Fruit fly (Drosophila melanogaster): Measurements from ENCODE around the gene CG11601.

Gene CG11601

dm6 chr2L:305646-306045 lies 22.6 kb upstream of the CG11601 start, which contains the start of gene Plc21C (continued):
- TF ChIP-seq CG34224 (GFP tag; IDR thresholded peaks at IDR 0.05; ENCODE audit: partially characterized antibody), result no peak
- peak; percentile 13 for TF ChIP-seq abd-A (tag; optimal IDR thresholded peaks at IDR 0.05)
- TF ChIP-seq Sry-β (GFP tag; optimal IDR thresholded peaks at IDR 0.05), result peak; percentile 49
- no peak; the same call in 1 of the 2 replicates for TF ChIP-seq HLH3B (GFP tag; IDR thresholded peaks at IDR 0.05)
- TF ChIP-seq CG4707 (GFP tag; optimal IDR thresholded peaks at IDR 0.05), result no peak
- TF ChIP-seq rib (GFP tag; IDR thresholded peaks at IDR 0.05), result no peak
- TF ChIP-seq CG30403 (GFP tag; optimal IDR thresholded peaks at IDR 0.05), result peak; percentile 52
- peak; percentile 62 for TF ChIP-seq slbo (GFP tag; IDR thresholded peaks at IDR 0.05)
- 0 out of 3 replicates have a peak, but pooled peaks have one; percentile 27 for TF ChIP-seq CG11456 (GFP tag; IDR thresholded peaks at IDR 0.05)
- peak; percentile 64 for TF ChIP-seq MBD-R2 (GFP tag; IDR thresholded peaks at IDR 0.05)
- TF ChIP-seq Hr39 (optimal IDR thresholded peaks at IDR 0.05), result no peak
- peak; percentile 61; the same call in 2 of the 3 replicates for TF ChIP-seq CG17361 (GFP tag; IDR thresholded peaks at IDR 0.05)
- no peak for TF ChIP-seq gsb (GFP tag; IDR thresholded peaks at IDR 0.05)
- peak; percentile 61 for TF ChIP-seq CG9727 (GFP tag; optimal IDR thresholded peaks at IDR 0.05)
- TF ChIP-seq CG6765 (GFP tag; optimal IDR thresholded peaks at IDR 0.05), result no peak
- 0 out of 2 replicates have a peak, but pooled peaks have one; percentile 10 for TF ChIP-seq CG14014 (GFP tag; IDR thresholded peaks at IDR 0.05)
- no peak for TF ChIP-seq luna (GFP tag; optimal IDR thresholded peaks at IDR 0.05)
- peak; percentile 56; the same call in 1 of the 2 replicates for TF ChIP-seq CG32532 (GFP tag; IDR thresholded peaks at IDR 0.05)
- peak; percentile 48 for TF ChIP-seq pho (GFP tag; optimal IDR thresholded peaks at IDR 0.05)
- TF ChIP-seq wor (GFP tag; IDR thresholded peaks at IDR 0.05), result no peak
- peak; percentile 71 for TF ChIP-seq lilli (GFP tag; optimal IDR thresholded peaks at IDR 0.05)
- TF ChIP-seq Meics (GFP tag; optimal IDR thresholded peaks at IDR 0.05), result peak; percentile 20
- no peak for TF ChIP-seq CG6272 (GFP tag; IDR thresholded peaks at IDR 0.05)
- TF ChIP-seq Vsx1 (GFP tag; optimal IDR thresholded peaks at IDR 0.05), result no peak
- peak; percentile 13 for TF ChIP-seq CG12942 (GFP tag; optimal IDR thresholded peaks at IDR 0.05)
- TF ChIP-seq CG2199 (GFP tag; IDR thresholded peaks at IDR 0.05), result no peak
- TF ChIP-seq Lpt (GFP tag; optimal IDR thresholded peaks at IDR 0.05), result no peak
- TF ChIP-seq CG42726 (GFP tag; IDR thresholded peaks at IDR 0.05; ENCODE audit: partially characterized antibody), result no peak; the same call in 1 of the 2 replicates
- TF ChIP-seq cas (GFP tag; IDR thresholded peaks at IDR 0.05), result no peak
- TF ChIP-seq Hr51 (GFP tag; optimal IDR thresholded peaks at IDR 0.05), result peak; percentile 28 to 64
- 0 out of 2 replicates have a peak, but pooled peaks have one; percentile 25 for TF ChIP-seq hbn (GFP tag; IDR thresholded peaks at IDR 0.05; ENCODE audit: partially characterized antibody)
- TF ChIP-seq HmgZ (tag; optimal IDR thresholded peaks at IDR 0.05), result peak; percentile 80
- TF ChIP-seq CG33213 (GFP tag; optimal IDR thresholded peaks at IDR 0.05), result peak; percentile 52
- peak; percentile 26 for TF ChIP-seq az2 (GFP tag; optimal IDR thresholded peaks at IDR 0.05)
- no peak; the same call in 1 of the 2 replicates for TF ChIP-seq CG10366 (GFP tag; IDR thresholded peaks at IDR 0.05)
- TF ChIP-seq ro (GFP tag; IDR thresholded peaks at IDR 0.05), result no peak
- peak; percentile 92 for TF ChIP-seq Adf1 (GFP tag; IDR thresholded peaks at IDR 0.05)
- TF ChIP-seq Mes4 (GFP tag; optimal IDR thresholded peaks at IDR 0.05), result no peak
- TF ChIP-seq C15 (GFP tag; IDR thresholded peaks at IDR 0.05), result no peak
- peak; percentile 71 for TF ChIP-seq sug (tag; optimal IDR thresholded peaks at IDR 0.05)
- no peak for TF ChIP-seq repo (GFP tag; optimal IDR thresholded peaks at IDR 0.05)
- TF ChIP-seq CG16815 (GFP tag; optimal IDR thresholded peaks at IDR 0.05), result no peak
- no peak for TF ChIP-seq CG8281 (tag; optimal IDR thresholded peaks at IDR 0.05)
- TF ChIP-seq ash1 (GFP tag; optimal IDR thresholded peaks at IDR 0.05), result no peak
- no peak for TF ChIP-seq CrebB (tag; optimal IDR thresholded peaks at IDR 0.05)
- TF ChIP-seq CG4617 (GFP tag; optimal IDR thresholded peaks at IDR 0.05; ENCODE audit: borderline replicate concordance), result peak; percentile 29
- no peak for TF ChIP-seq hb (GFP tag; IDR thresholded peaks at IDR 0.05; ENCODE audit: partially characterized antibody)
- TF ChIP-seq croc (GFP tag; conservative IDR thresholded peaks at IDR 0.05), result no peak
- TF ChIP-seq CG1602 (GFP tag; optimal IDR thresholded peaks at IDR 0.05), result peak; percentile 38
- TF ChIP-seq dm (GFP tag; optimal IDR thresholded peaks at IDR 0.05), result peak; percentile 62
- no peak for TF ChIP-seq CG3726 (GFP tag; IDR thresholded peaks at IDR 0.05)
- TF ChIP-seq Xrp1 (GFP tag; IDR thresholded peaks at IDR 0.05), result no peak

Measured in whole organism, embryonic.